Worm (Caenorhabditis elegans): ENCODE data around the gene F10A3.4.

Gene F10A3.4

DNA sequence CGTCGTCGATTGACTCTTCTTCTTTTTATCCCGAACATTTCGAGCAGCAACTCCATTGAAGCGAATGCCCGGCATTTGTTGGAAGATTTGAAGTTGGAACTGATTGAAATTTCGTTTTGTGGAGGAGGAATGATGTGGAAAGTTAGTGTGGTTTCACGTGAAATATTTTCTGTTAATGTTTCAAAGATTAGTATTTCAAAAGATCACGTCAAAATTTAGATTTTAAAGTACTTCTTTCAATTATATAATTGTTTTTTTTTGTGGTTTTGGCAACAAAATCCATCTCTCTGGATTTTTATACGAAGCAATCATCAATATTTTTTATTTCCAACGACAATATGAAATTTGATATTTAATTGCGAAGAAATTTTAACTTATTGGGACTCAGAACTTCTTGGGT, 11.9 kb upstream of the F10A3.4 start, which contains the start of gene F44G3.7:
F44G3.7 (minus strand) TSS at position 101 of the 400 bp plus-strand sequence.
- TF ChIP-seq flh-1 (GFP tag; optimal IDR thresholded peaks at IDR 0.05) (no peak), bed-3 (GFP tag; optimal IDR thresholded peaks at IDR 0.05) (no peak), hlh-1 (tag; optimal IDR thresholded peaks at IDR 0.05) (no peak), unc-120 (tag; optimal IDR thresholded peaks at IDR 0.05; ENCODE audit: poor library complexity, severe bottlenecking) (no peak), sptf-1 (tag; optimal IDR thresholded peaks at IDR 0.05) (no peak), lsy-2 (tag; optimal IDR thresholded peaks at IDR 0.05) (no peak), tbx-8 (GFP tag; optimal IDR thresholded peaks at IDR 0.05) (no peak), unc-39 (tag; optimal IDR thresholded peaks at IDR 0.05) (no peak), mls-2 (tag; optimal IDR thresholded peaks at IDR 0.05) (no peak), ceh-83 (GFP tag; optimal IDR thresholded peaks at IDR 0.05) (no peak), ztf-11 (tag; optimal IDR thresholded peaks at IDR 0.05) (no peak), lin-32 (GFP tag; optimal IDR thresholded peaks at IDR 0.05) (no peak), nhr-12 (tag; optimal IDR thresholded peaks at IDR 0.05) (no peak), M03D4.4 (tag; optimal IDR thresholded peaks at IDR 0.05) (no peak)

DNA sequence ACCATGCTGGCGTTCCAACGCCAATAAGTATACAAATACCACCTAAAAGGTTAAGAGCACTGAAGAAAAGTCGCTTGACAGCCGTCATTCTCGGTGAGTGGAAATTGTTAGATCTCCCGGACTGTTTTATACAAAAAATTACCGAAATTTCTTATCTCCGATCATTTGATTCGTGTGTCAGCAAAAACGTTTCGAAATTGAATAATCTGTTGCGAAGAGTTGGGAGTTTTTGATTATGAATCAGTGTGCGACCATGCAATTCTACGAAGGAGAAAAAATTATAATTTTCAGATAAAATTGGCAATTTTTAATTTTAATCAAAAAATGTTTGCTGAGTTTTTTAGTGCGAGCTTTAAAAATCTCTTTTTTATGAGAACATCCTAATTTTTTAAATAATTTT, 9.4 kb upstream of the F10A3.4 start, which contains the start of gene clc-11:
clc-11 (minus strand) TSS at position 101 of the 400 bp plus-strand sequence.
- no peak for TF ChIP-seq elt-1 (tag; optimal IDR thresholded peaks at IDR 0.05; ENCODE audit: borderline replicate concordance, insufficient read depth)
- TF ChIP-seq lin-13 (tag; optimal IDR thresholded peaks at IDR 0.05): no peak
- TF ChIP-seq cnd-1 (tag; optimal IDR thresholded peaks at IDR 0.05): no peak
- no peak for TF ChIP-seq lsy-2 (tag; optimal IDR thresholded peaks at IDR 0.05)
- TF ChIP-seq elt-3 (tag; optimal IDR thresholded peaks at IDR 0.05): no peak
- no peak for TF ChIP-seq unc-39 (tag; optimal IDR thresholded peaks at IDR 0.05)
- TF ChIP-seq blmp-1 (tag; optimal IDR thresholded peaks at IDR 0.05): no peak
- TF ChIP-seq pha-4 (tag; optimal IDR thresholded peaks at IDR 0.05): no peak
- TF ChIP-seq sptf-1 (tag; optimal IDR thresholded peaks at IDR 0.05): no peak
- TF ChIP-seq lin-32 (GFP tag; optimal IDR thresholded peaks at IDR 0.05): no peak
- TF ChIP-seq snpc-4 (tag; optimal IDR thresholded peaks at IDR 0.05): no peak
- TF ChIP-seq zip-8 (tag; optimal IDR thresholded peaks at IDR 0.05): no peak
- no peak for TF ChIP-seq nhr-237 (tag; optimal IDR thresholded peaks at IDR 0.05)
- TF ChIP-seq ceh-83 (GFP tag; optimal IDR thresholded peaks at IDR 0.05): no peak
- TF ChIP-seq ceh-39 (tag; optimal IDR thresholded peaks at IDR 0.05): no peak
- TF ChIP-seq drap-1 (GFP tag; optimal IDR thresholded peaks at IDR 0.05): no peak
- TF ChIP-seq nhr-12 (tag; optimal IDR thresholded peaks at IDR 0.05): no peak
- no peak for TF ChIP-seq mls-2 (tag; optimal IDR thresholded peaks at IDR 0.05)
- no peak for TF ChIP-seq sem-2 (GFP tag; optimal IDR thresholded peaks at IDR 0.05)

DNA sequence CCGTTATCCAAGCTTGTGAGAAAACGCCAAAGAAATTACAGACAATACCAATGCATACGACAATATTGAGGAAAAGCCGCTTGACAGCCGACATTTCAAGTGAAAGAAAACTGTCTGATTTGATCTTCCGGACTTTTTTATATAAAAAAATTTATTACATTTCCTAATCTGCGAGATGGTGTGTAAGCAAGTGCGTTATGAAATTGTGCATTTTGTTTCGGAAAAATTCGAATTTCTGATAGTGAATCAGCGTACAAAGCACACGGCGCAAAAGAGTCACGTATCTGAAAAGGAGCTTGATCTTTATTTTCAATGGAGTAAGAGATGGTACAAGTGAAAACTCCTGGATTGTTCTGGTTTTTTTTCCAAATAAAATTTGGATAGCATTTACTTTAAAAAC, 7.8 kb upstream of the F10A3.4 start, which contains the start of gene clc-32:
clc-32 (minus strand) TSS at position 101 of the 400 bp plus-strand sequence.
- TF ChIP-seq unc-62 (GFP tag; optimal IDR thresholded peaks at IDR 0.05) (no peak), nhr-12 (tag; optimal IDR thresholded peaks at IDR 0.05) (no peak), tbx-8 (GFP tag; optimal IDR thresholded peaks at IDR 0.05) (no peak), M03D4.4 (tag; optimal IDR thresholded peaks at IDR 0.05) (no peak), hlh-1 (tag; optimal IDR thresholded peaks at IDR 0.05) (no peak), ztf-11 (tag; optimal IDR thresholded peaks at IDR 0.05) (no peak), mls-2 (tag; optimal IDR thresholded peaks at IDR 0.05) (no peak), ceh-39 (tag; optimal IDR thresholded peaks at IDR 0.05) (no peak)

DNA sequence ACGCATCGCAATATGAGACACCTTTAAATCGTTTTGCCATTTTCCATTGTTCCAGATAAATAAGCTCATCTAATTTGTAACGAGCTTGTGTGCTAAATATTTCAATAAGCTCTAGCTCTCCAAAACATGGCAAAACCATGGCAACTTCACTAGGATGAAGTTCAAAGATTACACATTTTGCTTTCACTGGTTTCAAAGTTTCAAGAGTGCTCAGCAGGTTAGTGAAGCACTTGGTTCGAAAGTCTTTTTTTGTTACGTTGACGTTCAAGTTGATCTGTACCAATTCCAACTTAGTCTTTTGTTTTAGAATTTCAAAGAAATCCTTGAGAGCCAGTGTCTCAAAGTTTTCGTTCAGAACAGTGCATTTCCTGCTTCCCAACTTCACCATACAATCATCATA, 6.5 kb upstream of the F10A3.4 start, which contains the start of gene fbxa-18:
fbxa-18 (plus strand) TSS at position 301 of the 400 bp plus-strand sequence.
- TF ChIP-seq drap-1 (GFP tag; optimal IDR thresholded peaks at IDR 0.05): no peak
- TF ChIP-seq pha-4 (tag; optimal IDR thresholded peaks at IDR 0.05): no peak
- no peak for TF ChIP-seq unc-120 (tag; optimal IDR thresholded peaks at IDR 0.05; ENCODE audit: poor library complexity, severe bottlenecking)
- no peak for TF ChIP-seq flh-1 (GFP tag; optimal IDR thresholded peaks at IDR 0.05)
- no peak for TF ChIP-seq sptf-1 (tag; optimal IDR thresholded peaks at IDR 0.05)
- TF ChIP-seq ceh-83 (GFP tag; optimal IDR thresholded peaks at IDR 0.05): no peak
- no peak for TF ChIP-seq mab-5 (tag; optimal IDR thresholded peaks at IDR 0.05)
- no peak for TF ChIP-seq blmp-1 (tag; optimal IDR thresholded peaks at IDR 0.05)

DNA sequence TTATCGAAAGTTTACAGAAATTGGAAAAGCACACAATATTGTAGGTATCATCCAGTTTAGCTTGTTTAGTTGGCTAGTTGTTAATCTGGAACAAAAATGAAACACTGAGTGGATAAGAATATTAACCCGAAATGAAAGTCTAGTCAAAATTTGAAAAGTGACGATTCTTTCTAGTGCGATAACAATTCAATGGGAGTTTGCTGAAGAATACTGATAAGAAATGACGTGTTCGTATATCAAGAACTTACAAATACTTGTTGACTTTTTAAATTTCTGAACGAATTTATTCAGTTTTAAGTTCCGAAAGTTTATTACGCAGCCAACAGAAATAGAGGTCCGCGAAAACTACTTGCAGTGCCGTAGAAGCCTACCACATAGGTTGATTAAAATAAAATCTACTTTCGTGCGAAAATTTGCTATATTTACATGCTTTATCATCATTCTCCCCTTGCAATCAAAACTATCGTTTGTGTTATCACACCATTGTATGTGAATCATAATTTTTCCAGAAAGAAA, 5.8 kb upstream of the F10A3.4 start, which contains the start of gene fbxa-88:
fbxa-88 (minus strand) TSS at position 51 of the 516 bp plus-strand sequence.
- no peak for TF ChIP-seq mab-5 (tag; optimal IDR thresholded peaks at IDR 0.05)
- TF ChIP-seq nhr-12 (tag; optimal IDR thresholded peaks at IDR 0.05): no peak

DNA sequence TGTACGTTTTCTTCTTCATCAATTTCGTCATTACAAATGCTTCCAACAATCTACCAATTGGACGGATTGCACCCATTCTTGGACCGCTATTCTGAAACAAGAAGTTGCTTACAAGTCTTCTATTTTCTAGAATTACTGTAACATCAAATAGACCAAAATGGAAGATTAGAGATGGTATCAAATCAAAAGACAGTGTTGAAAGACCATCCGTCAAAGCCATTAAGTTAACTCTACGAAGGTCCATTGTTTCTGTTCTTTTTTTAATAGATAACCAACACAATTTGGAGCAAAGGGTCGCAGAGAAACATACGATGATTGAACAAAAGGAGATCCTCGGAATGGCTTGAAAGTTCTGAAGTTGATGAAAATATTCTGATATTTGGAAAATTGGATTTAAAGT, 3.9 kb upstream of the F10A3.4 start:
- TF ChIP-seq M03D4.4 (tag; optimal IDR thresholded peaks at IDR 0.05): no peak
- TF ChIP-seq lsy-2 (tag; optimal IDR thresholded peaks at IDR 0.05): no peak
